Worm (Caenorhabditis elegans): ENCODE measurements around the gene cogc-4.

ce11 chrII:1381618-1382017 lies 21.6 kb upstream of the cogc-4 start, which contains the start of gene F54D12.9:
- TF ChIP-seq mdl-1 (tag; optimal IDR thresholded peaks at IDR 0.05) = no peak
- TF ChIP-seq hlh-30 (tag; optimal IDR thresholded peaks at IDR 0.05; ENCODE audit: insufficient read depth) = no peak
- TF ChIP-seq ama-1 (optimal IDR thresholded peaks at IDR 0.05) = no peak
- TF ChIP-seq daf-12 (tag; optimal IDR thresholded peaks at IDR 0.05) = no peak
- TF ChIP-seq R02D3.7 (tag; optimal IDR thresholded peaks at IDR 0.05) = no peak
- TF ChIP-seq ceh-20 (GFP tag; IDR thresholded peaks at IDR 0.05) = no peak
- TF ChIP-seq aly-2 (tag; optimal IDR thresholded peaks at IDR 0.05) = no peak
- no peak for TF ChIP-seq nhr-237 (tag; optimal IDR thresholded peaks at IDR 0.05)
- no peak for TF ChIP-seq lsy-2 (tag; optimal IDR thresholded peaks at IDR 0.05)
- no peak for TF ChIP-seq nhr-77 (tag; optimal IDR thresholded peaks at IDR 0.05)
- TF ChIP-seq nhr-111 (GFP tag; optimal IDR thresholded peaks at IDR 0.05) = no peak
- TF ChIP-seq ztf-11 (tag; optimal IDR thresholded peaks at IDR 0.05) = no peak

All from whole organism, L4 larva.